Worm (Caenorhabditis elegans) whole organism, L1 larva: ENCODE data around the gene F59B10.2.

ENCODE experiments used
- C04F5.9 ChIP-seq: sonication (generic microtip); optimal IDR thresholded peaks from 2 replicates; lab custom pipeline; 2016; ENCODE audit warnings: missing genetic modification characterization, missing compliant biosample characterization
- C16A3.4 ChIP-seq: fragments of 150-350 bp; optimal IDR thresholded peaks from 2 replicates; lab custom pipeline; 2014; ENCODE audit warnings: missing biosample characterization, missing genetic modification characterization
- C34B4.2 ChIP-seq: sonication (generic microtip); optimal IDR thresholded peaks from 2 replicates; lab custom pipeline; 2017; ENCODE audit warnings: mild to moderate bottlenecking, missing genetic modification characterization, missing compliant biosample characterization
- Y116A8C.19 ChIP-seq: sonication (generic microtip); optimal IDR thresholded peaks from 2 replicates; lab custom pipeline; 2016; ENCODE audit warnings: missing compliant biosample characterization, missing genetic modification characterization, borderline replicate concordance
- aly-2 ChIP-seq: fragments of 150-350 bp; optimal IDR thresholded peaks from 2 replicates; lab custom pipeline; 2014; ENCODE audit warnings: missing biosample characterization, missing genetic modification characterization
- blmp-1 ChIP-seq: fragments of 150-350 bp; optimal IDR thresholded peaks from 2 replicates; lab custom pipeline; 2014; ENCODE audit warnings: missing biosample characterization, missing genetic modification characterization
- ceh-63 ChIP-seq: fragments of 200-800 bp; sonication (Bioruptor generic); optimal IDR thresholded peaks from 2 replicates; lab custom pipeline; 2018; ENCODE audit warnings: mild to moderate bottlenecking, missing genetic modification characterization, missing compliant biosample characterization
- ces-1 ChIP-seq: fragments of 150-350 bp; optimal IDR thresholded peaks from 2 replicates; lab custom pipeline; 2014; ENCODE audit warnings: missing biosample characterization, missing genetic modification reagents, missing genetic modification characterization
- dsc-1 ChIP-seq: sonication (generic microtip); optimal IDR thresholded peaks from 2 replicates; lab custom pipeline; 2016; ENCODE audit warnings: mild to moderate bottlenecking, missing genetic modification characterization, missing compliant biosample characterization
- efl-1 ChIP-seq, 4 experiments: fragments of 150-350 bp; optimal IDR thresholded peaks in 3 of 4; peaks in 1 of 4; 1 replicate in 1 of 4; 2 replicates in 3 of 4; lab custom pipeline; 2014; ENCODE audit warnings: missing biosample characterization in 2 of 4, missing genetic modification characterization in 2 of 4, missing genetic modification reagents in 2 of 4
- elt-2 ChIP-seq: sonication (generic microtip); optimal IDR thresholded peaks from 2 replicates; lab custom pipeline; 2016; ENCODE audit warnings: missing genetic modification characterization, mild to moderate bottlenecking, inconsistent platforms, missing compliant biosample characterization, missing genetic modification reagents
- elt-3 ChIP-seq, 6 experiments: fragments of 150-350 bp in 1 of 6; sonication (generic microtip); optimal IDR thresholded peaks; 2 replicates each; lab custom pipeline; 2017 to 2018; ENCODE audit warnings: missing biosample characterization in 6 of 6, missing genetic modification characterization in 6 of 6, inconsistent platforms in 1 of 6
- fkh-10 ChIP-seq: sonication (generic microtip); optimal IDR thresholded peaks from 2 replicates; lab custom pipeline; 2017; ENCODE audit warnings: missing biosample characterization, missing genetic modification reagents, missing genetic modification characterization
- fkh-4 ChIP-seq: sonication (generic microtip); optimal IDR thresholded peaks from 2 replicates; lab custom pipeline; 2016; ENCODE audit warnings: missing compliant biosample characterization, missing genetic modification characterization, borderline replicate concordance
- fkh-8 ChIP-seq: sonication (generic microtip); optimal IDR thresholded peaks from 2 replicates; lab custom pipeline; 2016; ENCODE audit warnings: mild to moderate bottlenecking, missing genetic modification characterization, missing compliant biosample characterization
- fos-1 ChIP-seq: fragments of 150-350 bp; optimal IDR thresholded peaks from 2 replicates; lab custom pipeline; 2014; ENCODE audit warnings: missing biosample characterization, missing genetic modification characterization
- grh-1 ChIP-seq: fragments of 200-800 bp; sonication (Bioruptor generic); IDR thresholded peaks from 2 replicates; pipeline ENCODE4 v1.3.6; 2022; ENCODE audit warnings: missing genetic modification reagents, missing genetic modification characterization, missing compliant biosample characterization
- hlh-17 ChIP-seq: fragments of 200-800 bp; sonication (Bioruptor generic); optimal IDR thresholded peaks from 2 replicates; lab custom pipeline; 2018; ENCODE audit warnings: missing genetic modification characterization, mild to moderate bottlenecking, missing compliant biosample characterization, moderate library complexity, borderline replicate concordance
- isw-1 ChIP-seq: fragments of 200-800 bp; sonication (Bioruptor generic); IDR thresholded peaks from 2 replicates; pipeline ENCODE4 v1.3.6; 2022; ENCODE audit warnings: missing genetic modification characterization, missing compliant biosample characterization
- lin-35 ChIP-seq, 2 experiments: fragments of 150-350 bp; optimal IDR thresholded peaks; 2 replicates each; lab custom pipeline; 2014; ENCODE audit warnings: missing biosample characterization in 2 of 2, missing genetic modification characterization in 2 of 2, missing genetic modification reagents in 2 of 2
- lin-39 ChIP-seq: fragments of 150-350 bp; optimal IDR thresholded peaks from 2 replicates; lab custom pipeline; 2014; ENCODE audit warnings: missing biosample characterization, missing genetic modification reagents, missing genetic modification characterization
- lir-3 ChIP-seq: sonication (generic microtip); optimal IDR thresholded peaks from 2 replicates; lab custom pipeline; 2016; ENCODE audit warnings: mild to moderate bottlenecking, missing genetic modification characterization, moderate library complexity, missing compliant biosample characterization; ENCODE audit not compliant: poor library complexity
- mab-9 ChIP-seq: fragments of 200-800 bp; sonication (Bioruptor generic); IDR thresholded peaks from 2 replicates; pipeline ENCODE4 v1.3.6; 2022; ENCODE audit warnings: missing genetic modification reagents, missing genetic modification characterization, missing compliant biosample characterization
- nhr-11 ChIP-seq: fragments of 150-350 bp; optimal IDR thresholded peaks from 2 replicates; lab custom pipeline; 2014; ENCODE audit warnings: missing biosample characterization, missing genetic modification characterization
- nhr-20 ChIP-seq: sonication (generic microtip); optimal IDR thresholded peaks from 2 replicates; lab custom pipeline; 2016; ENCODE audit warnings: mild to moderate bottlenecking, missing genetic modification characterization, missing compliant biosample characterization
- nhr-28 ChIP-seq: fragments of 150-350 bp; optimal IDR thresholded peaks from 2 replicates; lab custom pipeline; 2014; ENCODE audit warnings: missing biosample characterization, missing genetic modification characterization
- nhr-47 ChIP-seq: sonication (generic microtip); optimal IDR thresholded peaks from 2 replicates; lab custom pipeline; 2016; ENCODE audit warnings: mild to moderate bottlenecking, missing genetic modification characterization, moderate library complexity, missing compliant biosample characterization
- nhr-76 ChIP-seq: sonication (generic microtip); optimal IDR thresholded peaks from 2 replicates; lab custom pipeline; 2017; ENCODE audit warnings: missing biosample characterization, missing genetic modification characterization
- nhr-84 ChIP-seq: sonication (generic microtip); optimal IDR thresholded peaks from 2 replicates; lab custom pipeline; 2017; ENCODE audit warnings: missing biosample characterization, missing genetic modification characterization
- pax-3 ChIP-seq: fragments of 200-800 bp; sonication (Bioruptor generic); optimal IDR thresholded peaks from 2 replicates; lab custom pipeline; 2018; ENCODE audit warnings: mild to moderate bottlenecking, missing genetic modification characterization, moderate library complexity, missing compliant biosample characterization
- pqm-1 ChIP-seq: sonication (generic microtip); optimal IDR thresholded peaks from 3 replicates; lab custom pipeline; 2017; ENCODE audit warnings: missing biosample characterization, missing genetic modification characterization
- rnt-1 ChIP-seq: sonication (generic microtip); optimal IDR thresholded peaks from 2 replicates; lab custom pipeline; 2016; ENCODE audit warnings: mild to moderate bottlenecking, missing genetic modification characterization, moderate library complexity, missing compliant biosample characterization
- snpc-4 ChIP-seq: fragments of 150-350 bp; optimal IDR thresholded peaks from 2 replicates; lab custom pipeline; 2014; ENCODE audit warnings: missing biosample characterization, missing genetic modification characterization
- snu-23 ChIP-seq: sonication (generic microtip); optimal IDR thresholded peaks from 2 replicates; lab custom pipeline; 2016; ENCODE audit warnings: missing genetic modification characterization, missing compliant biosample characterization
- sox-4 ChIP-seq: sonication (generic microtip); optimal IDR thresholded peaks from 2 replicates; lab custom pipeline; 2016; ENCODE audit warnings: missing genetic modification characterization, missing compliant biosample characterization
- sptf-1 ChIP-seq: fragments of 150-350 bp; optimal IDR thresholded peaks from 2 replicates; lab custom pipeline; 2014; ENCODE audit warnings: missing biosample characterization, missing genetic modification characterization
- sup-37 ChIP-seq: fragments of 200-800 bp; sonication (Bioruptor generic); optimal IDR thresholded peaks from 2 replicates; lab custom pipeline; 2018; ENCODE audit warnings: mild to moderate bottlenecking, missing genetic modification characterization, missing compliant biosample characterization
- swsn-7 ChIP-seq: sonication (generic microtip); optimal IDR thresholded peaks from 2 replicates; lab custom pipeline; 2016; ENCODE audit warnings: missing genetic modification characterization, missing compliant biosample characterization
- tbx-2 ChIP-seq: sonication (generic microtip); optimal IDR thresholded peaks from 2 replicates; lab custom pipeline; 2016; ENCODE audit warnings: missing genetic modification characterization, missing compliant biosample characterization
- unc-130 ChIP-seq: fragments of 150-350 bp; optimal IDR thresholded peaks from 2 replicates; lab custom pipeline; 2017; ENCODE audit warnings: missing biosample characterization, missing genetic modification characterization, inconsistent platforms
- unc-62 ChIP-seq: fragments of 150-350 bp; optimal IDR thresholded peaks from 2 replicates; lab custom pipeline; 2014; ENCODE audit warnings: missing biosample characterization, missing genetic modification reagents, missing genetic modification characterization
- unc-86 ChIP-seq: sonication (generic microtip); optimal IDR thresholded peaks from 2 replicates; lab custom pipeline; 2016; ENCODE audit warnings: missing genetic modification characterization, missing compliant biosample characterization
- unc-98 ChIP-seq: fragments of 200-800 bp; sonication (Bioruptor generic); IDR thresholded peaks from 2 replicates; pipeline ENCODE4 v1.3.6; 2022; ENCODE audit warnings: missing genetic modification characterization, missing compliant biosample characterization
- xbp-1 ChIP-seq: sonication (generic microtip); optimal IDR thresholded peaks from 2 replicates; lab custom pipeline; 2016; ENCODE audit warnings: missing genetic modification characterization, missing compliant biosample characterization
- zip-4 ChIP-seq: fragments of 200-800 bp; sonication (Bioruptor generic); optimal IDR thresholded peaks from 2 replicates; lab custom pipeline; 2018; ENCODE audit warnings: mild to moderate bottlenecking, missing genetic modification characterization, moderate library complexity, missing compliant biosample characterization
- ztf-11 ChIP-seq, 2 experiments: sonication (generic microtip); optimal IDR thresholded peaks; 2 replicates each; lab custom pipeline; 2016 to 2017; ENCODE audit warnings: missing genetic modification characterization in 2 of 2, missing biosample characterization in 1 of 2, missing compliant biosample characterization in 1 of 2

The F59B10.2 gene

ce11 chrII:10551985-10552736 lies 42.5 kb upstream of the F59B10.2 start (continued):
- TF ChIP-seq unc-130 (tag; lab: Kevin White, UChicago) (peak; percentile 95), pqm-1 (tag; lab: Kevin White, UChicago) (no peak), unc-98 (GFP tag; lab: Robert Waterston, UW) (no peak), ces-1 (GFP tag; lab: Kevin White, UChicago) (no peak), nhr-20 (peak; percentile 97), rnt-1 (tag; lab: Kevin White, UChicago) (peak; percentile 88), lin-35 (GFP tag; optimal IDR thresholded peaks at IDR 0.05; lab: Kevin White, UChicago) (peak; percentile 82 to 89), nhr-76 (tag; lab: Kevin White, UChicago) (no peak), ztf-11 (tag; optimal IDR thresholded peaks at IDR 0.05; lab: Kevin White, UChicago) (peak in 1 of 2 experiments; percentile 66), sox-4 (tag; lab: Kevin White, UChicago) (peak; percentile 72), unc-86 (tag; lab: Kevin White, UChicago) (peak; percentile 96), grh-1 (peak; percentile 93), sup-37 (GFP tag; lab: Kevin White, UChicago) (peak; percentile 55), nhr-11 (tag; lab: Kevin White, UChicago) (peak; percentile 99), elt-2 (tag; lab: Kevin White, UChicago) (peak; percentile 62), nhr-28 (tag; lab: Kevin White, UChicago) (peak; percentile 45), elt-3 (tag; optimal IDR thresholded peaks at IDR 0.05; lab: Kevin White, UChicago) (peak in 3 of 6 experiments; percentile 26 to 97 (median 96)), pax-3 (tag; lab: Kevin White, UChicago) (peak; percentile 88), xbp-1 (tag; lab: Kevin White, UChicago) (peak; percentile 90), hlh-17 (GFP tag; lab: Kevin White, UChicago) (no peak), mab-9 (GFP tag; lab: Robert Waterston, UW) (peak; percentile 68), snu-23 (GFP tag; lab: Kevin White, UChicago) (peak; percentile 97), fkh-8 (tag; lab: Kevin White, UChicago) (peak; percentile 95), fkh-10 (GFP tag; lab: Kevin White, UChicago) (peak; percentile 81), dsc-1 (tag; lab: Kevin White, UChicago) (peak; percentile 84), nhr-47 (tag; lab: Kevin White, UChicago) (peak; percentile 97), Y116A8C.19 (tag; lab: Kevin White, UChicago) (no peak), tbx-2 (tag; lab: Kevin White, UChicago) (peak; percentile 98), nhr-84 (tag; lab: Kevin White, UChicago) (no peak), fkh-4 (tag; lab: Kevin White, UChicago) (no peak), snpc-4 (tag; lab: Kevin White, UChicago) (peak; percentile 77), aly-2 (tag; lab: Kevin White, UChicago) (peak; percentile 97), blmp-1 (peak; percentile 96)

DNA sequence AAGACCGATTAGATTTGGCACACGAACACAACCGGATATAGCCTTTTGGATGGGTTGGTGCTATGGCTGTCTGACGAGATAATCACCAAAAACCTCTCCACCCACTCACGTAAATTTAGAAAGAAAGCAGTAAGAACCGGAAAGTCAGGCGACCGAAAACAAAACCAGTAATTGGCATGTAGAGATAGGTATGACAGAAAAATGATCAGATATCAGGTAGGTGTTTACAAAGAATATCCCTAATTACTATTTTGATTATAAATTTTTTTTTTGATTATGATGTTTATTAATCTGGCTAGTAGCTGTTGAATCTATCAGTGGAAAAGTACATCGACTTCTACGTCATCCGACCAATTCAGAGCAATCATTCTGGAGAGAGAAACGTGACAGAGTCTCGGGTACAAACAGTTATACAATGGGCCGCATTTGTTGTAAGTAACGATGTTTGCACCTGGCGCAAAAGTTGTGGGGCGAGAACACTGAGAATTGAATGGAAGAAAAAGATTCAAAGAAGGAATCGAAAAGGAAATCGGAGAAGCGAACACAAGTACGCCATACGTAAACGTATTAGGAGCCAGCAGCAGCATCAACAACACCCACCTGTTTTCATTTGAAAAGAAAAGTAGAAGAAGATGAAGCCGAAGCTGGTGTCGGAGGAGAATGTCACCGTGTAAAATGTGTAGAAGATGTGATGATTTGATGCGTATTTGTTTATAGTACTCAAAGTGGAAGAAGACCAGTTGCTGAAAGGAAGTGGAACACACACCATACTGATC lies 41.4 kb upstream of the F59B10.2 start:
- TF ChIP-seq C04F5.9 (no peak), mab-9 (GFP tag; lab: Robert Waterston, UW) (no peak), lin-39 (peak; percentile 12), Y116A8C.19 (tag; lab: Kevin White, UChicago) (no peak), nhr-20 (peak; percentile 39), fos-1 (tag; lab: Kevin White, UChicago) (no peak), nhr-76 (tag; lab: Kevin White, UChicago) (no peak), sptf-1 (tag; lab: Kevin White, UChicago) (no peak), zip-4 (GFP tag; lab: Kevin White, UChicago) (no peak), C34B4.2 (no peak), C16A3.4 (tag; lab: Kevin White, UChicago) (no peak), nhr-47 (tag; lab: Kevin White, UChicago) (peak; percentile 38), unc-98 (GFP tag; lab: Robert Waterston, UW) (no peak), isw-1 (no peak), snpc-4 (tag; lab: Kevin White, UChicago) (no peak), ztf-11 (tag; optimal IDR thresholded peaks at IDR 0.05; lab: Kevin White, UChicago) (no peak), unc-62 (GFP tag; lab: Kevin White, UChicago) (no peak), nhr-28 (tag; lab: Kevin White, UChicago) (no peak), swsn-7 (tag; lab: Kevin White, UChicago) (peak; percentile 23), efl-1 (optimal IDR thresholded peaks at IDR 0.05; lab: Kevin White, UChicago) (no peak), efl-1 (GFP tag; optimal IDR thresholded peaks at IDR 0.05 in 1 of 2; lab: Kevin White, UChicago) (peak in 1 of 2 experiments; percentile 16), fkh-4 (tag; lab: Kevin White, UChicago) (no peak), lin-35 (GFP tag; optimal IDR thresholded peaks at IDR 0.05; lab: Kevin White, UChicago) (no peak), lir-3 (tag; lab: Kevin White, UChicago) (no peak), ceh-63 (GFP tag; lab: Kevin White, UChicago) (no peak)
